Worm (Caenorhabditis elegans) whole organism, L2 larva: ENCODE data around the gene Y38E10A.28.

Experiments used
- alr-1 ChIP-seq: fragments of 150-350 bp; optimal IDR thresholded peaks from 2 replicates; lab custom pipeline; 2014; ENCODE audit warnings: missing biosample characterization, missing genetic modification characterization
- ama-1 ChIP-seq: fragments of 150-350 bp; optimal IDR thresholded peaks from 2 replicates; lab custom pipeline; 2018; ENCODE audit warnings: inconsistent platforms
- lin-13 ChIP-seq: fragments of 150-350 bp; optimal IDR thresholded peaks from 2 replicates; lab custom pipeline; 2014; ENCODE audit warnings: missing biosample characterization, missing genetic modification reagents, missing genetic modification characterization
- lin-39 ChIP-seq: fragments of 150-350 bp; optimal IDR thresholded peaks from 2 replicates; lab custom pipeline; 2014; ENCODE audit warnings: missing biosample characterization, missing genetic modification reagents, missing genetic modification characterization
- mbf-1 ChIP-seq: sonication (generic microtip); optimal IDR thresholded peaks from 2 replicates; lab custom pipeline; 2017; ENCODE audit warnings: missing biosample characterization, missing genetic modification characterization
- nhr-12 ChIP-seq: fragments of 150-350 bp; optimal IDR thresholded peaks from 2 replicates; lab custom pipeline; 2014; ENCODE audit warnings: missing biosample characterization, missing genetic modification characterization
- nhr-237 ChIP-seq: fragments of 150-350 bp; optimal IDR thresholded peaks from 2 replicates; lab custom pipeline; 2014; ENCODE audit warnings: missing biosample characterization, missing genetic modification characterization
- nhr-77 ChIP-seq: fragments of 150-350 bp; optimal IDR thresholded peaks from 2 replicates; lab custom pipeline; 2014; ENCODE audit warnings: missing biosample characterization, missing genetic modification characterization
- ztf-4 ChIP-seq: fragments of 150-350 bp; optimal IDR thresholded peaks from 2 replicates; lab custom pipeline; 2014; ENCODE audit warnings: missing biosample characterization, missing genetic modification characterization

- TF ChIP-seq nhr-12 (tag; lab: Kevin White, UChicago): no peak
- TF ChIP-seq ztf-4 (tag; lab: Kevin White, UChicago): no peak
- no peak for TF ChIP-seq ama-1 (lab: Kevin White, UChicago)
- no peak for TF ChIP-seq mbf-1 (tag; lab: Kevin White, UChicago)
- no peak for TF ChIP-seq lin-13 (GFP tag; lab: Kevin White, UChicago)
- TF ChIP-seq lin-39 (tag; lab: Kevin White, UChicago): no peak
- TF ChIP-seq alr-1 (tag; lab: Kevin White, UChicago): no peak
- no peak for TF ChIP-seq nhr-237 (tag; lab: Kevin White, UChicago)
- TF ChIP-seq nhr-77: no peak
Measured at ce11 chrII:12677710-12677974, 48.2 kb downstream of the Y38E10A.28 start, which contains the start of gene Y38E10A.22.
